Fruit fly (Drosophila melanogaster) whole organism, larva: ENCODE data around the gene Nup43.

Source experiments
- noc ChIP-seq: fragments of 200-800 bp; sonication (Bioruptor generic); optimal IDR thresholded peaks from 3 replicates; lab custom pipeline; 2019; ENCODE audit warnings: missing biosample characterization, mild to moderate bottlenecking, missing genetic modification characterization, moderate library complexity

The Nup43 gene

dm6 chr3R:18394876-18395275 lies 28.4 kb downstream of the Nup43 start:
- TF ChIP-seq noc (tag; lab: Kevin White, UChicago): no peak

DNA sequence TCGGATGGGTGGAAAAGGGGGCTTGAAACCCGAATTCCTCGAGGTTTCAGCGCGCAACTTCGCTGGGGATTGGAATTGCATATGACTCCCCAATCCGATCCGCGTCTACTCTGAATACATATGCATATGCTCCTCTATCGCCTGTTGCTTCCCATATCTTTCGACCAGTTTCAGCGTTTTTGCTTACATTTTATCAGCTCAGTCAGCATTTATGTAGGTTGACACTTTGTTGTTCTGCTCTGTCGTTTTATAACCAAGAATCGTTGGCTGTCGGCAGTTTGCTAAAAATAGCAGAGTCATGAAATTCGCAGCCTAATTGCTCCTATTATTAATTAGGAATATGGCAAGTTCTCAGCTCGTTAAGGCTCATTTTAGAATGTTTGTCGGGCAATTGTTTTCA lies 29.3 kb downstream of the Nup43 start:
- no peak for TF ChIP-seq noc (tag; lab: Kevin White, UChicago)

dm6 chr3R:18396801-18397604 lies 30.6 kb downstream of the Nup43 start, which contains the start of gene Vti1b:
TSS of gene Vti1b (plus strand) at chr3R:18396995.
- peak; percentile 95 for TF ChIP-seq noc (tag; lab: Kevin White, UChicago)

- no peak for TF ChIP-seq noc (tag; lab: Kevin White, UChicago)
Observed at dm6 chr3R:18397834-18398378, 31.5 kb downstream of the Nup43 start.

DNA sequence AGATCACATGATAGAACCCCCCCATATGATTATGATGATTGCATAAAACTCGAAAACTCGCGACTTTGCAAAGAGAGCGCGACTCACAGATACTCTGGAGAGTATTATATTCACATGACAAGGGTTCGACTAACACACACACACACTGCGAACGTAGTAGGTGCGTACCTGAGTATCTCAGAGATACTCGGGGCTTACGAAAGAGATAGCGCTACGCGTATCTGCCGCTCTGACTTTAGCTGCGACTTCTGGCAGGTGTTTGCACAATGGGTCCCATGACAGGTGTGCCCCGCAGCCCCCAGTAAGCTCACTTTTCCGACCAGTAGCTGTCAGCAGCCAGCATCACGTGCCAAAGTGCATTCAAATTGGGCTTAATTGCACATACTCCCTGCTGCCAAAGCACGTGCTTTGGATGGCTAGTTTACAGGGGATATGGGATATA lies 32.0 kb downstream of the Nup43 start:
- TF ChIP-seq noc (tag; lab: Kevin White, UChicago): no peak

- TF ChIP-seq noc (tag; lab: Kevin White, UChicago): peak; percentile 47
Observed at dm6 chr3R:18398954-18399697, 32.7 kb downstream of the Nup43 start, which contains the start of gene Vha100-2. TSS of gene Vha100-2 (minus strand) at chr3R:18399169.

- no peak for TF ChIP-seq noc (tag; lab: Kevin White, UChicago)
Observed at dm6 chr3R:18399698-18400020, 33.2 kb downstream of the Nup43 start.

DNA sequence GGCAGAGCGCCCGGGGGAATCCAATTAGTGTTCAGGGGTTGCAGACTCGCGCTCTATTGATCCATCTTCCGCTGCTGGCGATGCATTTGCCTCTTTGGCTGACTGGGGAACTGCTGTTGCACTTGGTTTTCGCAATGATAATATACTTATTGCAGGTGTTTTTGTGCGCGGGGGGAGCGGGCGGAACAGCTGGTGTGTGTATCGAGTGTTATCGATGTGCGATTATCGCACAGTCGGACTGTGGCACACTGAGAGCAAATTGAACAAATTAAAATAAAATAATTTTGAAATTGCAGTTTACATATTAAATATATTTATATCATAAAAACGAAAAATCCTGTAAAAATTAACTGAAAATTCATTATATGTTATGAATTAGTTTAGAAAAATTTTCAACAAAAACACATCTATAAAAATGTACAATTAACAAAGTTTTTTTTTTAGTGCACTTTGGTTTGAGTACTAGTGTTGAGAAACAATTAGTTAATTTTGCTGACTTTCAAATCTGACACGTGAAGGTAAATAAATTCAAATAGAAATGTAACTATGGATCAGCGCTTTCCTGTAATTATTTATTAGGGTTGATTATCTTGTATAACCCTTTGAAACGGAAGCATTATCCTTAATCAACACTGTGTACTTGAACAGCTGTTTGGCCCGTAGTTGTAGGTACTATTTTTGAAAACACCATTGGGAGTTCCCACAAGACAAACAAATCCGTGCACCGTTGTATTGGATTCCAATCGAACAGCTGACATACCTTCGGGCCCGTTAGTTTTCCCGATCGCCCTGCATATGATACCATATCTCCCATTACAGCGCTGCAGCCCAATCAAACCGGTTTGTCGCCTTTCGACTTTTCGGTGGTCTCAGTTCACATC lies 36.4 kb downstream of the Nup43 start, which contains the start of the genes Wdr37 and koko:
Gene Wdr37, minus strand, starts transcription at position 168 of the 881 bp plus-strand sequence.
Gene koko, plus strand, starts transcription at position 478 of the 881 bp plus-strand sequence.
- TF ChIP-seq noc (tag; lab: Kevin White, UChicago): peak; percentile 96

- peak; percentile 77 for TF ChIP-seq noc (tag; lab: Kevin White, UChicago)
Observed at dm6 chr3R:18404713-18405112, 38.3 kb downstream of the Nup43 start, which contains the start of gene CG7685. TSS of gene CG7685 (plus strand) at chr3R:18404940.

dm6 chr3R:18411205-18411749 lies 44.8 kb downstream of the Nup43 start, which contains the start of gene CG10864:
TSS of gene CG10864 (minus strand) at chr3R:18411631.
- TF ChIP-seq noc (tag; lab: Kevin White, UChicago): no peak

DNA sequence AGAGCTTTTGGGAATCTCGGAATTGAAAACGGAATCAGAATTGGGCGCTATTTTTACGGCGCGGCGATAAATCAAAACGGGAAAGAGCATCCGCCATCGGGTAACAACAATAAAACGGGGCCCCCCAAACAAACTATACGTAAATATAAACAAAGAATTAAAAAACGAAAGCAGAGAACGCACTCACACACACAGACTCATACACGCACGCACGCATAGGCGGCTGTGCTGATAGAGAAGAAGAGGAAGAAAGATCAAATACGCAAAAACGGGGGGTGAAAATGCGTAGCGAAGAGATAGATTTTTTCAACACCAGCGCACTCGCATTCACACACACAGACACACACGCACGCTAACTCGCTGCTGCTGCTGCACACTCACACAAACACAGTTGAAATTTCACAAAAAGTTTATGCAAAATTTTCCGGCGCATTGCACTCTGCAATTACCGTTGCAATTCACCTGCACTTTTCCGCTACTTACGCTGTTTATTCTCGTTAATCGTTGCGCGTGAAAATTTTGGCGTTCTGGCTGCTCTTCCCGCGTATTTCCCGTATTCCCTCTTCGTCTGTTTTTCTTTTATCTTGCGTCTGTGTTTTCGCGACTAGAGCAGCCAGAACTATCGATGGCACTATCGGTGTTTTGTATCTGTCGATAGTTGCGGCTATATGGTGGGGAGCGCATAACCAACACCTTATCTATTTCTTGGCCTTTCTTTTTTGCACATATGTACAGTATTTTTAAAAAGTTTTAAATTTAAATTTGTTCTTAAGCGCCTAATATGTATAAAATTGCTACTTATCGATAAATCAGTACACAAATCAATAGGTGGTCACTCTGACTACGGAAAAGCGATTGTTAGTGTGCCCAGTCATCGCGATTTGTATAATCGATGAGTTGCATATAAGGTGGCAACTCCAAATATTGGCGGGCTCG lies 46.1 kb downstream of the Nup43 start, which contains the start of gene CG31122:
Gene CG31122, minus strand, starts transcription at position 596 of the 936 bp plus-strand sequence.
- peak; percentile 41 for TF ChIP-seq noc (tag; lab: Kevin White, UChicago)
